Worm (Caenorhabditis elegans) whole organism, L4 larva: ENCODE data around the gene B0034.7.

Source experiments
- F49E8.2 ChIP-seq: sonication (generic microtip); optimal IDR thresholded peaks from 2 replicates; lab custom pipeline; 2016; ENCODE audit warnings: missing compliant biosample characterization, mild to moderate bottlenecking, missing genetic modification characterization, borderline replicate concordance
- ZK546.5 ChIP-seq, 2 experiments: sonication (generic microtip); optimal IDR thresholded peaks; 2 replicates each; lab custom pipeline; 2017; ENCODE audit warnings: missing biosample characterization in 2 of 2, missing genetic modification characterization in 2 of 2
- ama-1 ChIP-seq: fragments of 150-350 bp; optimal IDR thresholded peaks from 2 replicates; lab custom pipeline; 2014; ENCODE audit warnings: inconsistent platforms, mixed read lengths
- ces-1 ChIP-seq: fragments of 150-350 bp; sonication (generic microtip); optimal IDR thresholded peaks from 4 replicates; lab custom pipeline; 2014; ENCODE audit warnings: missing biosample characterization, missing genetic modification reagents, missing genetic modification characterization
- daf-12 ChIP-seq: fragments of 150-350 bp; optimal IDR thresholded peaks from 2 replicates; lab custom pipeline; 2014; ENCODE audit warnings: missing biosample characterization, missing genetic modification reagents, missing genetic modification characterization
- lin-1 ChIP-seq: fragments of 200-800 bp; sonication (Bioruptor generic); IDR thresholded peaks from 2 replicates; pipeline ENCODE4 v1.3.6; 2022; ENCODE audit warnings: missing genetic modification reagents, missing genetic modification characterization, missing compliant biosample characterization
- nhr-10 ChIP-seq: fragments of 150-350 bp; optimal IDR thresholded peaks from 2 replicates; lab custom pipeline; 2014; ENCODE audit warnings: missing biosample characterization, missing genetic modification characterization
- nhr-76 ChIP-seq: fragments of 150-350 bp; optimal IDR thresholded peaks from 2 replicates; lab custom pipeline; 2014; ENCODE audit warnings: missing biosample characterization, missing genetic modification characterization

ce11 chrII:5950657-5951056 is 10.8 kb upstream of the B0034.7 start:
- TF ChIP-seq ces-1 (GFP tag; lab: Kevin White, UChicago) (no peak), nhr-76 (no peak), daf-12 (no peak), ZK546.5 (tag; optimal IDR thresholded peaks at IDR 0.05; lab: Kevin White, UChicago) (no peak), ama-1 (lab: Kevin White, UChicago) (no peak), nhr-10 (tag; lab: Kevin White, UChicago) (no peak), F49E8.2 (tag; lab: Kevin White, UChicago) (no peak), lin-1 (GFP tag; lab: Robert Waterston, UW) (no peak)
